Fruit fly (Drosophila melanogaster) whole organism, embryonic: Measurements from ENCODE around the gene Wbp2.

Experiments used
- Aef1 ChIP-seq: fragments of 200-800 bp; sonication (Bioruptor generic); IDR thresholded peaks from 3 replicates; pipeline ENCODE4 v1.3.6; 2022; ENCODE audit warnings: missing biosample characterization, missing genetic modification characterization
- CG10959 ChIP-seq: fragments of 200-800 bp; sonication (Bioruptor generic); IDR thresholded peaks from 2 replicates; pipeline ENCODE4 v1.3.6; 2022; ENCODE audit warnings: missing biosample characterization, missing genetic modification characterization
- CG12071 ChIP-seq: fragments of 200-800 bp; sonication (Bioruptor generic); optimal IDR thresholded peaks from 3 replicates; lab custom pipeline; 2018; ENCODE audit warnings: missing biosample characterization, mild to moderate bottlenecking, missing genetic modification characterization
- CG12659 ChIP-seq: fragments of 200-800 bp; sonication (Bioruptor generic); optimal IDR thresholded peaks from 3 replicates; lab custom pipeline; 2017; ENCODE audit warnings: mild to moderate bottlenecking, missing biosample characterization, missing genetic modification reagents, missing genetic modification characterization
- CG12769 ChIP-seq: fragments of 200-800 bp; sonication (Bioruptor generic); optimal IDR thresholded peaks from 2 replicates; lab custom pipeline; 2019; ENCODE audit warnings: missing biosample characterization, mild to moderate bottlenecking, missing genetic modification characterization, moderate library complexity
- CG13775 ChIP-seq: fragments of 200-800 bp; sonication (Bioruptor generic); optimal IDR thresholded peaks from 3 replicates; lab custom pipeline; 2017; ENCODE audit warnings: missing biosample characterization, mild to moderate bottlenecking, missing genetic modification characterization
- CG14710 ChIP-seq: fragments of 200-800 bp; sonication (Bioruptor generic); optimal IDR thresholded peaks from 3 replicates; lab custom pipeline; 2019; ENCODE audit warnings: missing biosample characterization, mild to moderate bottlenecking, missing genetic modification characterization, moderate library complexity
- CG14860 ChIP-seq: fragments of 200-800 bp; sonication (Bioruptor generic); IDR thresholded peaks from 3 replicates; pipeline ENCODE4 v1.3.6; 2022; ENCODE audit warnings: missing biosample characterization, missing genetic modification characterization; ENCODE audit not compliant: partially characterized antibody
- CG15479 ChIP-seq: fragments of 200-800 bp; sonication (Bioruptor generic); optimal IDR thresholded peaks from 3 replicates; lab custom pipeline; 2019; ENCODE audit warnings: missing biosample characterization, mild to moderate bottlenecking, missing genetic modification characterization, moderate library complexity
- CG16779 ChIP-seq: fragments of 200-800 bp; sonication (Bioruptor generic); IDR thresholded peaks from 2 replicates; pipeline ENCODE4 v1.3.6; 2022; ENCODE audit warnings: missing biosample characterization, missing genetic modification characterization
- CG2712 ChIP-seq: fragments of 200-800 bp; optimal IDR thresholded peaks from 3 replicates; lab custom pipeline; 2019; ENCODE audit warnings: missing biosample characterization, mild to moderate bottlenecking, missing genetic modification characterization, moderate library complexity
- CG34376 ChIP-seq: fragments of 200-800 bp; sonication (Bioruptor generic); optimal IDR thresholded peaks from 2 replicates; lab custom pipeline; 2018; ENCODE audit warnings: missing biosample characterization, mild to moderate bottlenecking, missing genetic modification characterization
- CG7372 ChIP-seq: fragments of 200-800 bp; sonication (Bioruptor generic); IDR thresholded peaks from 2 replicates; pipeline ENCODE4 v1.3.6; 2022; ENCODE audit warnings: missing biosample characterization, missing genetic modification characterization
- CG7987 ChIP-seq: fragments of 200-800 bp; sonication (Bioruptor generic); optimal IDR thresholded peaks from 2 replicates; lab custom pipeline; 2018; ENCODE audit warnings: missing biosample characterization, mild to moderate bottlenecking, missing genetic modification characterization, moderate library complexity
- CG8765 ChIP-seq: fragments of 200-800 bp; sonication (Bioruptor generic); IDR thresholded peaks from 2 replicates; pipeline ENCODE4 v1.3.6; 2022; ENCODE audit warnings: missing biosample characterization, missing genetic modification characterization
- CG9817 ChIP-seq: fragments of 200-800 bp; sonication (Bioruptor generic); optimal IDR thresholded peaks from 2 replicates; lab custom pipeline; 2018; ENCODE audit warnings: missing biosample characterization, mild to moderate bottlenecking, missing genetic modification characterization, moderate library complexity
- CTCF ChIP-seq: fragments of 200-800 bp; sonication (Bioruptor generic); optimal IDR thresholded peaks from 2 replicates; lab custom pipeline; 2017; ENCODE audit warnings: missing biosample characterization, mild to moderate bottlenecking, missing genetic modification characterization, moderate library complexity
- Dip3 ChIP-seq: fragments of 200-800 bp; sonication (Bioruptor generic); optimal IDR thresholded peaks from 3 replicates; lab custom pipeline; 2016; ENCODE audit warnings: missing biosample characterization, missing genetic modification characterization
- Ets65A ChIP-seq: fragments of 200-800 bp; sonication (Bioruptor generic); peaks from one replicate; lab custom pipeline; 2016; ENCODE audit warnings: missing biosample characterization, missing genetic modification characterization
- Fer3 ChIP-seq: fragments of 200-800 bp; sonication (Bioruptor generic); optimal IDR thresholded peaks from 2 replicates; lab custom pipeline; 2018; ENCODE audit warnings: missing biosample characterization, mild to moderate bottlenecking, missing genetic modification characterization, moderate library complexity
- Hmr ChIP-seq: fragments of 200-800 bp; sonication (Bioruptor generic); optimal IDR thresholded peaks from 3 replicates; lab custom pipeline; 2017; ENCODE audit warnings: mild to moderate bottlenecking, missing biosample characterization, missing genetic modification reagents, missing genetic modification characterization
- Med ChIP-seq: fragments of 200-800 bp; sonication (Bioruptor generic); peaks from one replicate; lab custom pipeline; 2016; ENCODE audit warnings: missing biosample characterization, missing genetic modification characterization, mild to moderate bottlenecking, inconsistent platforms, moderate library complexity
- Neu2 ChIP-seq: fragments of 200-800 bp; sonication (Bioruptor generic); optimal IDR thresholded peaks from 3 replicates; lab custom pipeline; 2016; ENCODE audit warnings: missing biosample characterization, missing genetic modification characterization, borderline replicate concordance
- Nf-YB ChIP-seq: fragments of 200-800 bp; sonication (Bioruptor generic); optimal IDR thresholded peaks from 3 replicates; lab custom pipeline; 2019; ENCODE audit warnings: missing biosample characterization, mild to moderate bottlenecking, missing genetic modification characterization, moderate library complexity
- Optix ChIP-seq: fragments of 200-800 bp; sonication (Bioruptor generic); IDR thresholded peaks from 3 replicates; pipeline ENCODE4 v1.3.6; 2022; ENCODE audit warnings: missing biosample characterization, missing genetic modification characterization
- Pdp1 ChIP-seq, 2 experiments: fragments of 200-800 bp; sonication (Bioruptor generic); optimal IDR thresholded peaks; 3 replicates each; lab custom pipeline; 2016; ENCODE audit warnings: missing biosample characterization in 2 of 2, missing genetic modification characterization in 2 of 2, mild to moderate bottlenecking in 1 of 2, moderate library complexity in 1 of 2
- Six4 ChIP-seq: fragments of 200-800 bp; sonication (Bioruptor generic); optimal IDR thresholded peaks from 2 replicates; lab custom pipeline; 2016; ENCODE audit warnings: missing biosample characterization, missing genetic modification characterization
- cato ChIP-seq: fragments of 200-800 bp; sonication (Bioruptor generic); optimal IDR thresholded peaks from 2 replicates; lab custom pipeline; 2016; ENCODE audit warnings: missing biosample characterization, missing genetic modification characterization, borderline replicate concordance
- chn ChIP-seq: fragments of 200-800 bp; sonication (Bioruptor generic); optimal IDR thresholded peaks from 2 replicates; lab custom pipeline; 2016; ENCODE audit warnings: missing biosample characterization, missing genetic modification characterization
- crc ChIP-seq: fragments of 200-800 bp; sonication (Bioruptor generic); optimal IDR thresholded peaks from 2 replicates; lab custom pipeline; 2016; ENCODE audit warnings: missing biosample characterization, missing genetic modification characterization
- danr ChIP-seq: fragments of 200-800 bp; sonication (Bioruptor generic); IDR thresholded peaks from 2 replicates; pipeline ENCODE4 v1.3.6; 2022; ENCODE audit warnings: missing biosample characterization, missing genetic modification characterization
- dm ChIP-seq: fragments of 200-800 bp; sonication (Bioruptor generic); optimal IDR thresholded peaks from 3 replicates; lab custom pipeline; 2016; ENCODE audit warnings: missing biosample characterization, missing genetic modification characterization
- dpn ChIP-seq, 2 experiments: fragments of 200-800 bp; sonication (Bioruptor generic); optimal IDR thresholded peaks; 3 replicates each; lab custom pipeline; 2016; ENCODE audit warnings: missing biosample characterization in 2 of 2, missing genetic modification characterization in 2 of 2
- exex ChIP-seq: fragments of 200-800 bp; sonication (Bioruptor generic); optimal IDR thresholded peaks from 4 replicates; lab custom pipeline; 2018; ENCODE audit warnings: missing biosample characterization, mild to moderate bottlenecking, missing genetic modification characterization, moderate library complexity
- gsb ChIP-seq: fragments of 200-800 bp; sonication (Bioruptor generic); IDR thresholded peaks from 2 replicates; pipeline ENCODE4 v1.3.6; 2022; ENCODE audit warnings: missing biosample characterization, missing genetic modification characterization
- hb ChIP-seq: fragments of 200-800 bp; sonication (Bioruptor generic); IDR thresholded peaks from 3 replicates; pipeline ENCODE4 v1.3.6; 2022; ENCODE audit warnings: missing biosample characterization, missing genetic modification characterization; ENCODE audit not compliant: partially characterized antibody
- lab ChIP-seq: fragments of 200-800 bp; sonication (Bioruptor generic); optimal IDR thresholded peaks from 3 replicates; lab custom pipeline; 2017; ENCODE audit warnings: missing biosample characterization, missing genetic modification characterization, mild to moderate bottlenecking, moderate library complexity, missing genetic modification reagents
- lov ChIP-seq, 2 experiments: fragments of 200-800 bp in 1 of 2; fragments of >200 bp in 1 of 2; sonication (Bioruptor generic) in 1 of 2; IDR thresholded peaks in 1 of 2; optimal IDR thresholded peaks in 1 of 2; 2 replicates in 1 of 2; 3 replicates in 1 of 2; pipeline versions ENCODE4 v1.3.6 to Lab custom; 2017 to 2022; ENCODE audit warnings: missing biosample characterization in 1 of 2, missing genetic modification characterization in 1 of 2
- nmo ChIP-seq: fragments of 200-800 bp; sonication (Bioruptor generic); optimal IDR thresholded peaks from 2 replicates; lab custom pipeline; 2018; ENCODE audit warnings: missing biosample characterization, mild to moderate bottlenecking, missing genetic modification characterization, moderate library complexity
- pita ChIP-seq: fragments of 200-800 bp; sonication (Bioruptor generic); optimal IDR thresholded peaks from 2 replicates; lab custom pipeline; 2017; ENCODE audit warnings: missing biosample characterization, mild to moderate bottlenecking, missing genetic modification characterization
- ranshi ChIP-seq: fragments of 200-800 bp; sonication (Bioruptor generic); IDR thresholded peaks from 2 replicates; pipeline ENCODE4 v1.3.6; 2022; ENCODE audit warnings: missing biosample characterization, missing genetic modification characterization
- ro ChIP-seq: fragments of 200-800 bp; sonication (Bioruptor generic); IDR thresholded peaks from 2 replicates; pipeline ENCODE4 v1.3.6; 2022; ENCODE audit warnings: missing biosample characterization, missing genetic modification characterization
- run ChIP-seq: fragments of 200-800 bp; sonication (Bioruptor generic); optimal IDR thresholded peaks from 3 replicates; lab custom pipeline; 2018; ENCODE audit warnings: missing biosample characterization, mild to moderate bottlenecking, missing genetic modification characterization
- schlank ChIP-seq: fragments of 200-800 bp; sonication (Bioruptor generic); optimal IDR thresholded peaks from 2 replicates; lab custom pipeline; 2018; ENCODE audit warnings: missing biosample characterization, mild to moderate bottlenecking, missing genetic modification characterization
- sd ChIP-seq: fragments of 200-800 bp; sonication (Bioruptor generic); optimal IDR thresholded peaks from 3 replicates; lab custom pipeline; 2018; ENCODE audit warnings: missing biosample characterization, mild to moderate bottlenecking, missing genetic modification characterization, moderate library complexity
- sens ChIP-seq: fragments of 200-800 bp; sonication (Bioruptor generic); peaks from one replicate; lab custom pipeline; 2016; ENCODE audit warnings: missing biosample characterization, missing genetic modification characterization
- slp2 ChIP-seq: fragments of 200-800 bp; sonication (Bioruptor generic); optimal IDR thresholded peaks from 2 replicates; lab custom pipeline; 2016; ENCODE audit warnings: missing biosample characterization, missing genetic modification characterization
- sug ChIP-seq: fragments of 200-800 bp; optimal IDR thresholded peaks from 2 replicates; lab custom pipeline; 2019; ENCODE audit warnings: missing biosample characterization, mild to moderate bottlenecking, missing genetic modification characterization, moderate library complexity
- tup ChIP-seq: fragments of 200-800 bp; sonication (Bioruptor generic); optimal IDR thresholded peaks from 2 replicates; lab custom pipeline; 2016; ENCODE audit warnings: missing biosample characterization, mild to moderate bottlenecking, missing genetic modification characterization, moderate library complexity

Wbp2 gene

DNA sequence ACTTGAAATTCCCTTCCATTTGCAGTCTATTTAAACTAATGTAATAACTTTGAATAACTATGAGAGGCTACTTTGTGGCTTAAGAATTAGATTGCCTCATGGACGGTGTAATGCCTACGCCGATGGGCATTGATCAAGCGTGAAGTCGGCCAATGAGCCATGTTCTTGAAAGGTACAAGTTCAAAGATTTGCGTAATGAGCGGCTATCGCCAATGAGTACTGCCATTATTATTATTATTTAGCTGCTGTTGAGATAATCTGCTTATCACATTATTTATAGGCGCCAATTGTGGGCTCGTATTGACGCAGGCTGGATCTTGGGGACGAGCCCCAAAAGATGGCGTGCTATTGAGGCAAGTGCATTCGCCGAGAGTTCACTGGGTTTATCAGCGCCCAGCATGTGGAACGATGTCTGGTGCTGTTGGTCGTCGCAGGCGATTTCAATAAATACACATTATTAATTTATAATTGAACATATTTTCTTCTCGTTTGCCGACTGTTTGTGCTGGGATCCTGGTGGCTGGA lies 12.7 kb upstream of the Wbp2 start:
- TF ChIP-seq CG7987 (GFP tag; lab: Kevin White, UChicago) (no peak), CG15479 (GFP tag; lab: Kevin White, UChicago) (no peak), gsb (GFP tag; lab: Robert Waterston, UW) (no peak), nmo (GFP tag; lab: Kevin White, UChicago) (no peak), sens (GFP tag; lab: Kevin White, UChicago) (peak; percentile 16), CG12659 (GFP tag; lab: Kevin White, UChicago) (no peak), CG34376 (GFP tag; lab: Kevin White, UChicago) (peak; percentile 82), Pdp1 (GFP tag; optimal IDR thresholded peaks at IDR 0.05; lab: Kevin White, UChicago) (peak in 1 of 2 experiments; percentile 66), CG2712 (tag; lab: Kevin White, UChicago) (no peak), Ets65A (GFP tag; lab: Kevin White, UChicago) (peak; percentile 52), Hmr (GFP tag; lab: Kevin White, UChicago) (no peak), Six4 (GFP tag; lab: Kevin White, UChicago) (no peak), sug (tag; lab: Kevin White, UChicago) (peak; percentile 56), CG12071 (GFP tag; lab: Kevin White, UChicago) (no peak), run (tag; lab: Kevin White, UChicago) (no peak), dpn (GFP tag; optimal IDR thresholded peaks at IDR 0.05; lab: Kevin White, UChicago) (no peak), CG13775 (GFP tag; lab: Kevin White, UChicago) (no peak), Med (GFP tag; lab: Kevin White, UChicago) (peak; percentile 1), hb (GFP tag; lab: Robert Waterston, UW) (no peak), Aef1 (GFP tag; lab: Robert Waterston, UW) (no peak), exex (tag; lab: Kevin White, UChicago) (peak; percentile 77), CTCF (GFP tag; lab: Kevin White, UChicago) (peak; percentile 19)

DNA sequence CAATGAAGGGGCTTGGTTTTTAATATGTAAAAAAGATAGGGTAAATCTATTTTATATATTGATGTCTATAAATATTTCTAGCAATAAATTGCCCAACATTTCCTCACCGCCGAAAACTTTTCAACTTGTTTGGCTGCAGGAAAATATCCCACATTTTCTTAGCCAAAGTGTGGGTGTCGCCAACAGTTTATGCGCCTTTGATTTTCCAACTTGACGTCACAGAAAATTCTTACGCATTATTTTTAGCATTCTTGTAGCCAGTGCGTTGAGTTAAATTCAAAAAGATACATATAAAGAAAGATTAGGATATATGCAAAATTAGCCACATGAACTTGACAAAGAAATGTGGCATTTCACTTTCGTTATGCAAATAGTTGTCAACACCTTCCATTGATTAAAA lies 10.1 kb upstream of the Wbp2 start:
- TF ChIP-seq Dip3 (GFP tag; lab: Kevin White, UChicago): no peak
- no peak for TF ChIP-seq schlank (tag; lab: Kevin White, UChicago)
- no peak for TF ChIP-seq CG14710 (tag; lab: Kevin White, UChicago)
- TF ChIP-seq Optix (GFP tag; lab: Robert Waterston, UW): no peak
- no peak for TF ChIP-seq Nf-YB
- no peak for TF ChIP-seq CG8765 (GFP tag; lab: Robert Waterston, UW)
- no peak for TF ChIP-seq CG7372
- TF ChIP-seq Fer3: no peak
- TF ChIP-seq CG34376 (GFP tag; lab: Kevin White, UChicago): no peak
- TF ChIP-seq CG16779 (GFP tag; lab: Robert Waterston, UW): no peak
- TF ChIP-seq tup (GFP tag; lab: Kevin White, UChicago): no peak
- no peak for TF ChIP-seq ro (GFP tag; lab: Robert Waterston, UW)
- no peak for TF ChIP-seq Neu2 (GFP tag; lab: Kevin White, UChicago)
- no peak for TF ChIP-seq slp2 (GFP tag; lab: Kevin White, UChicago)
- TF ChIP-seq lab (GFP tag; lab: Kevin White, UChicago): no peak
- peak; percentile 21 for TF ChIP-seq CG12769
- TF ChIP-seq Pdp1 (GFP tag; optimal IDR thresholded peaks at IDR 0.05; lab: Kevin White, UChicago): peak in 1 of 2 experiments; percentile 59
- TF ChIP-seq cato (GFP tag; lab: Kevin White, UChicago): no peak
- TF ChIP-seq pita (GFP tag; lab: Kevin White, UChicago): no peak
- no peak for TF ChIP-seq CG10959 (GFP tag; lab: Robert Waterston, UW)
- TF ChIP-seq sd (tag; lab: Kevin White, UChicago): peak; percentile 95
- no peak for TF ChIP-seq crc (GFP tag; lab: Kevin White, UChicago)
- no peak for TF ChIP-seq chn (GFP tag; lab: Kevin White, UChicago)
- TF ChIP-seq CG14860 (GFP tag; lab: Robert Waterston, UW): no peak
- TF ChIP-seq lov (optimal IDR thresholded peaks at IDR 0.05; lab: Kevin White, UChicago): no peak
- no peak for TF ChIP-seq lov (GFP tag; IDR thresholded peaks at IDR 0.05; lab: Robert Waterston, UW)
- TF ChIP-seq danr (GFP tag; lab: Robert Waterston, UW): no peak
- TF ChIP-seq CG9817 (tag; lab: Kevin White, UChicago): no peak
- peak; percentile 26 for TF ChIP-seq sens (GFP tag; lab: Kevin White, UChicago)
- TF ChIP-seq dm (GFP tag; lab: Kevin White, UChicago): no peak
- no peak for TF ChIP-seq ranshi (GFP tag; lab: Robert Waterston, UW)
